ENCODE assay signal across 2 worm cellular contexts in the genomic region with DNA sequence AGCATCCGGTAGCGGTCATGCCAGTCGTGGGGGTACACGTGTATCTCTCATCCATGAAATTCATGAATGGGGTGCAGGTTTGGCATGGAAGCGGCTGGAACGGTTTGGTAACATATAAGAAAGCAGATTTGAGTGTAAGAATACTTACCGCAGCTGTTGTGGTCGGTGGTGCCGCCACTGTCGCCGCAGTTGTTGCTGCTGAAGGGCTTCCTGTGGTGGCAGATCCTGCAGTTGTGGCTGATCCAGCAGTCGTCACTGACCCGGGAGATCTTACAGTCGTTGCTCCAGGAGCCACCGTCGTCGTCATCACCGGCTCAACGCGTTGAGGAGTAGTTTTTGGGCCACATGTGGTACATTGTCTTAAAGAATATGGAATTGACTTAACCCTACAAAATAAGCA.
TF ChIP-seq lines count a peak whose summit lies in the region.

No protein-coding gene starts in this region.

TF ChIP-seq in whole organism, L4 larva, 104 proteins besides CTCF, POLR2A, EP300 and RAD21:
- TF ChIP-seq ceh-44 (GFP tag; IDR thresholded peaks at IDR 0.05; lab: Robert Waterston, UW) (no peak), lin-39 (tag; optimal IDR thresholded peaks at IDR 0.05; lab: Kevin White, UChicago) (no peak), dmd-9 (GFP tag; IDR thresholded peaks at IDR 0.05; lab: Robert Waterston, UW) (no peak), aly-2 (tag; optimal IDR thresholded peaks at IDR 0.05; lab: Kevin White, UChicago) (no peak), aha-1 (tag; lab: Kevin White, UChicago) (peak; percentile 11), T20F7.1 (GFP tag; optimal IDR thresholded peaks at IDR 0.05; lab: Kevin White, UChicago) (no peak), tag-97 (GFP tag; IDR thresholded peaks at IDR 0.05; lab: Robert Waterston, UW) (no peak), dmd-8 (GFP tag; IDR thresholded peaks at IDR 0.05; lab: Robert Waterston, UW) (no peak), F49E8.2 (tag; optimal IDR thresholded peaks at IDR 0.05; lab: Kevin White, UChicago; ENCODE audit: borderline replicate concordance) (no peak), lim-7 (GFP tag; IDR thresholded peaks at IDR 0.05; lab: Robert Waterston, UW) (no peak), spr-3 (GFP tag; optimal IDR thresholded peaks at IDR 0.05; lab: Kevin White, UChicago) (no peak), lir-3 (tag; optimal IDR thresholded peaks at IDR 0.05; lab: Kevin White, UChicago) (no peak), nhr-237 (tag; optimal IDR thresholded peaks at IDR 0.05; lab: Kevin White, UChicago) (no peak), set-16 (GFP tag; IDR thresholded peaks at IDR 0.05; lab: Robert Waterston, UW) (peak; percentile 64), lin-29 (GFP tag; IDR thresholded peaks at IDR 0.05; lab: Robert Waterston, UW) (no peak)

TF ChIP-seq in whole organism, young adult, 124 proteins besides CTCF, POLR2A, EP300 and RAD21:
- TF ChIP-seq Y53G8AR.9 (GFP tag; conservative IDR thresholded peaks at IDR 0.05; lab: Robert Waterston, UW) (no peak), repo-1 (tag; optimal IDR thresholded peaks at IDR 0.05; lab: Kevin White, UChicago) (no peak), lin-35 (GFP tag; optimal IDR thresholded peaks at IDR 0.05; lab: Kevin White, UChicago) (no peak), C06A6.2 (GFP tag; conservative IDR thresholded peaks at IDR 0.05; lab: Robert Waterston, UW) (no peak), egl-18 (GFP tag; IDR thresholded peaks at IDR 0.05; lab: Robert Waterston, UW) (no peak), zfh-2 (GFP tag; conservative IDR thresholded peaks at IDR 0.05; lab: Robert Waterston, UW) (peak; percentile 79), nhr-179 (tag; optimal IDR thresholded peaks at IDR 0.05; lab: Kevin White, UChicago) (no peak), bed-1 (GFP tag; IDR thresholded peaks at IDR 0.05; lab: Robert Waterston, UW) (no peak)
